Worm (Caenorhabditis elegans) whole organism, L4/young adult: ENCODE measurements around the gene B0361.9.

Experiments used
- W03F9.2 ChIP-seq: fragments of 150-350 bp; optimal IDR thresholded peaks from 2 replicates; lab custom pipeline; 2014; ENCODE audit warnings: missing biosample characterization, missing genetic modification characterization
- dao-5 ChIP-seq: sonication (generic microtip); optimal IDR thresholded peaks from 2 replicates; lab custom pipeline; 2016; ENCODE audit warnings: missing genotype, missing genetic modification characterization, moderate library complexity, missing compliant biosample characterization
- him-1 ChIP-seq: sonication (generic microtip); optimal IDR thresholded peaks from 2 replicates; lab custom pipeline; 2016; ENCODE audit warnings: missing genotype, missing genetic modification reagents, missing genetic modification characterization, missing compliant biosample characterization

DNA sequence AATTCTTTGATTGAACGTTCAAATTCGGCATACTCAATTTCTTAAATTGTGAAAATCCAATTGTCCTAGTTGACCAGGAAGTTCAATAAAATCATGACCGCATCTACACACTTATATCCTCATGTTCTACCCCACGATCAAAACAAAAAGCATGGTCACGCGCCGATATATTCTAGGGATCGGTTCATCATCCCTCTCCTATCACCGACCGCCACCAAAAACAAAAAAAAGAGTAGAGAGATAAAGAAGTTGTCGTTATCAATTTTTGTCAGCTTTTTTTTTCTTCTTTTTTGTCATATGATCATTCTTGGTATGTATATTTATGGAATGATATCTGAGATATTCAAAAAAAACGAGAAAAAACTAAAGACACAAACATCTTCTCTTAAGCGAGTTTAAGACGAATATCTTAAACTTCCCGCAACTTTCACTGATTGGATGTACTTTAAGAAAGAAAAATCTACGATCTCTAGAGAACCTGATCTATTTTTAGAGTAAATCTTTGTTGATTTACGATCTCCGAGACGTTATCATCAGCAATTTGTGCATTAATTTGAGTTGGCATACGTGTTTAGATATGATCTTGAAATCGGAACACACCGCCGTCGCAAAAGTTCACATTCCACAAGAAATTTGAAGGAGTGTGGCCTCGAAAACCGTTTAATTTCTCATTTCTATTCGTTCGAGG, 5.7 kb upstream of the B0361.9 start:
- TF ChIP-seq dao-5 (tag; lab: Kevin White, UChicago), result no peak
- no peak for TF ChIP-seq him-1 (tag; lab: Kevin White, UChicago)
- TF ChIP-seq W03F9.2 (tag; lab: Kevin White, UChicago), result no peak
